Worm (Caenorhabditis elegans) whole organism, L4 larva: ENCODE results near the gene ZC250.4.

Experiments used
- D1046.2 ChIP-seq: fragments of 200-800 bp; sonication (Bioruptor generic); IDR thresholded peaks from 2 replicates; pipeline ENCODE4 v1.3.6; 2022; ENCODE audit warnings: missing genetic modification characterization, missing compliant biosample characterization
- F10B5.3 ChIP-seq: sonication (generic microtip); optimal IDR thresholded peaks from 2 replicates; lab custom pipeline; 2016; ENCODE audit warnings: mild to moderate bottlenecking, missing genetic modification characterization, missing compliant biosample characterization
- F37D6.2 ChIP-seq: sonication (generic microtip); optimal IDR thresholded peaks from 2 replicates; lab custom pipeline; 2016; ENCODE audit warnings: mild to moderate bottlenecking, missing genetic modification characterization, missing compliant biosample characterization
- T26A8.4 ChIP-seq: fragments of 200-800 bp; sonication (Bioruptor generic); IDR thresholded peaks from 2 replicates; pipeline ENCODE4 v1.3.6; 2022; ENCODE audit warnings: missing genetic modification characterization, missing compliant biosample characterization
- Y105C5A.15 ChIP-seq: fragments of 200-800 bp; sonication (Bioruptor generic); IDR thresholded peaks from 2 replicates; pipeline ENCODE4 v1.3.6; 2022; ENCODE audit warnings: missing genetic modification characterization, missing compliant biosample characterization
- aha-1 ChIP-seq: fragments of 150-350 bp; peaks from one replicate; lab custom pipeline; 2014; ENCODE audit warnings: missing biosample characterization, missing genetic modification characterization
- aly-2 ChIP-seq: sonication (generic microtip); optimal IDR thresholded peaks from 2 replicates; lab custom pipeline; 2018; ENCODE audit warnings: missing biosample characterization, missing genetic modification characterization
- arid-1 ChIP-seq: fragments of 200-800 bp; sonication (Bioruptor generic); conservative IDR thresholded peaks from 2 replicates; pipeline ENCODE4 v1.3.6; 2022; ENCODE audit warnings: missing genetic modification reagents, missing genetic modification characterization, missing compliant biosample characterization
- ceh-20 ChIP-seq: fragments of 200-800 bp; sonication (Bioruptor generic); IDR thresholded peaks from 2 replicates; pipeline ENCODE4 v1.3.6; 2022; ENCODE audit warnings: missing genetic modification reagents, missing genetic modification characterization, missing compliant biosample characterization
- ceh-28 ChIP-seq: fragments of 150-350 bp; optimal IDR thresholded peaks from 2 replicates; lab custom pipeline; 2014; ENCODE audit warnings: missing biosample characterization, missing genetic modification reagents, missing genetic modification characterization
- ceh-32 ChIP-seq: sonication (generic microtip); optimal IDR thresholded peaks from 2 replicates; lab custom pipeline; 2016; ENCODE audit warnings: mild to moderate bottlenecking, missing genetic modification characterization, missing compliant biosample characterization; ENCODE audit not compliant: poor library complexity
- ceh-44 ChIP-seq: fragments of 200-800 bp; sonication (Bioruptor generic); IDR thresholded peaks from 2 replicates; pipeline ENCODE4 v1.3.6; 2022; ENCODE audit warnings: missing genetic modification reagents, missing genetic modification characterization, missing compliant biosample characterization
- daf-16 ChIP-seq, 3 experiments: sonication (generic microtip); optimal IDR thresholded peaks; 2 replicates each; lab custom pipeline; 2016 to 2017; ENCODE audit warnings: missing genetic modification characterization in 3 of 3, missing genetic modification reagents in 3 of 3, mild to moderate bottlenecking in 2 of 3, missing compliant biosample characterization in 2 of 3, missing biosample characterization in 1 of 3, moderate library complexity in 1 of 3
- dmd-6 ChIP-seq: fragments of 200-800 bp; sonication (Bioruptor generic); IDR thresholded peaks from 2 replicates; pipeline ENCODE4 v1.3.6; 2022; ENCODE audit warnings: missing genetic modification reagents, missing genetic modification characterization, missing compliant biosample characterization
- dmd-9 ChIP-seq: fragments of 200-800 bp; sonication (Bioruptor generic); IDR thresholded peaks from 2 replicates; pipeline ENCODE4 v1.3.6; 2022; ENCODE audit warnings: missing genetic modification reagents, missing genetic modification characterization, missing compliant biosample characterization
- dpl-1 ChIP-seq: fragments of 150-350 bp; optimal IDR thresholded peaks from 2 replicates; lab custom pipeline; 2014; ENCODE audit warnings: missing biosample characterization, missing genetic modification reagents, missing genetic modification characterization
- duxl-1 ChIP-seq: sonication (generic microtip); optimal IDR thresholded peaks from 2 replicates; lab custom pipeline; 2016; ENCODE audit warnings: mild to moderate bottlenecking, missing genetic modification characterization, moderate library complexity, missing compliant biosample characterization; ENCODE audit not compliant: poor library complexity
- egl-27 ChIP-seq: sonication (generic microtip); optimal IDR thresholded peaks from 3 replicates; lab custom pipeline; 2017; ENCODE audit warnings: missing biosample characterization, missing genetic modification reagents, missing genetic modification characterization
- egl-43 ChIP-seq: fragments of 200-800 bp; sonication (Bioruptor generic); IDR thresholded peaks from 2 replicates; pipeline ENCODE4 v1.3.6; 2022; ENCODE audit warnings: missing genetic modification reagents, missing genetic modification characterization, missing compliant biosample characterization
- fkh-10 ChIP-seq: fragments of 150-350 bp; optimal IDR thresholded peaks from 2 replicates; lab custom pipeline; 2014; ENCODE audit warnings: missing biosample characterization, missing genetic modification reagents, missing genetic modification characterization
- fos-1 ChIP-seq: fragments of 150-350 bp; optimal IDR thresholded peaks from 2 replicates; lab custom pipeline; 2014; ENCODE audit warnings: missing biosample characterization, missing genetic modification characterization
- gei-8 ChIP-seq: fragments of 200-800 bp; sonication (Bioruptor generic); optimal IDR thresholded peaks from 2 replicates; lab custom pipeline; 2018; ENCODE audit warnings: mild to moderate bottlenecking, missing genetic modification characterization, missing compliant biosample characterization
- hlh-30 ChIP-seq: sonication (generic microtip); optimal IDR thresholded peaks from 2 replicates; lab custom pipeline; 2017; ENCODE audit warnings: antibody characterized with exemption, mild to moderate bottlenecking, missing genetic modification characterization, missing compliant biosample characterization; ENCODE audit not compliant: insufficient read depth
- hmg-1.1 ChIP-seq: fragments of 200-800 bp; sonication (Bioruptor generic); IDR thresholded peaks from 2 replicates; pipeline ENCODE4 v1.3.6; 2022; ENCODE audit warnings: missing genetic modification reagents, missing genetic modification characterization, missing compliant biosample characterization
- lim-7 ChIP-seq: fragments of 200-800 bp; sonication (Bioruptor generic); IDR thresholded peaks from 2 replicates; pipeline ENCODE4 v1.3.6; 2022; ENCODE audit warnings: missing genetic modification characterization, missing compliant biosample characterization
- lin-13 ChIP-seq: fragments of 150-350 bp; optimal IDR thresholded peaks from 2 replicates; lab custom pipeline; 2014; ENCODE audit warnings: missing biosample characterization, missing genetic modification reagents, missing genetic modification characterization
- lin-29 ChIP-seq: fragments of 200-800 bp; sonication (Bioruptor generic); IDR thresholded peaks from 2 replicates; pipeline ENCODE4 v1.3.6; 2022; ENCODE audit warnings: missing genetic modification reagents, missing genetic modification characterization, missing compliant biosample characterization
- lin-38 ChIP-seq: fragments of 200-800 bp; sonication (Bioruptor generic); IDR thresholded peaks from 2 replicates; pipeline ENCODE4 v1.3.6; 2022; ENCODE audit warnings: missing genetic modification reagents, missing genetic modification characterization, missing compliant biosample characterization
- lsy-2 ChIP-seq, 2 experiments: fragments of 150-350 bp in 1 of 2; sonication (generic microtip) in 1 of 2; optimal IDR thresholded peaks; 2 replicates each; lab custom pipeline; 2014 to 2017; ENCODE audit warnings: missing biosample characterization in 2 of 2, missing genetic modification characterization in 2 of 2
- madf-9 ChIP-seq: fragments of 200-800 bp; sonication (Bioruptor generic); conservative IDR thresholded peaks from 2 replicates; pipeline ENCODE4 v1.3.6; 2022; ENCODE audit warnings: missing genetic modification reagents, missing genetic modification characterization, missing compliant biosample characterization
- mdl-1 ChIP-seq, 2 experiments: fragments of 150-350 bp in 1 of 2; sonication (generic microtip) in 1 of 2; optimal IDR thresholded peaks; 2 replicates each; lab custom pipeline; 2014 to 2017; ENCODE audit warnings: missing biosample characterization in 2 of 2, missing genetic modification characterization in 2 of 2
- mep-1 ChIP-seq: fragments of 150-350 bp; sonication (generic microtip); optimal IDR thresholded peaks from 3 replicates; lab custom pipeline; 2014; ENCODE audit warnings: missing biosample characterization, missing genetic modification characterization
- mxl-2 ChIP-seq: fragments of 200-800 bp; sonication (Bioruptor generic); conservative IDR thresholded peaks from 2 replicates; pipeline ENCODE4 v1.3.6; 2022; ENCODE audit warnings: missing genetic modification reagents, missing genetic modification characterization, missing compliant biosample characterization
- nhr-11 ChIP-seq: fragments of 150-350 bp; optimal IDR thresholded peaks from 2 replicates; lab custom pipeline; 2014; ENCODE audit warnings: missing biosample characterization, missing genetic modification characterization
- nhr-42 ChIP-seq: fragments of 200-800 bp; sonication (Bioruptor generic); IDR thresholded peaks from 2 replicates; pipeline ENCODE4 v1.3.6; 2022; ENCODE audit warnings: missing genetic modification characterization, missing compliant biosample characterization
- pha-4 ChIP-seq, 2 experiments: fragments of 150-350 bp in 1 of 2; fragments of 200-800 bp in 1 of 2; sonication (Bioruptor generic) in 1 of 2; IDR thresholded peaks in 1 of 2; optimal IDR thresholded peaks in 1 of 2; 2 replicates each; pipeline versions ENCODE4 v1.3.6 to Lab custom; 2014 to 2022; ENCODE audit warnings: missing genetic modification characterization in 2 of 2, missing genetic modification reagents in 2 of 2, missing biosample characterization in 1 of 2, missing compliant biosample characterization in 1 of 2
- saeg-2 ChIP-seq: fragments of 200-800 bp; sonication (Bioruptor generic); IDR thresholded peaks from 2 replicates; pipeline ENCODE4 v1.3.6; 2022; ENCODE audit warnings: missing genetic modification reagents, missing genetic modification characterization, missing compliant biosample characterization
- sdz-12 ChIP-seq: fragments of 200-800 bp; sonication (Bioruptor generic); optimal IDR thresholded peaks from 2 replicates; lab custom pipeline; 2018; ENCODE audit warnings: mild to moderate bottlenecking, missing genetic modification characterization, missing compliant biosample characterization
- spr-3 ChIP-seq: fragments of 200-800 bp; sonication (Bioruptor generic); optimal IDR thresholded peaks from 2 replicates; lab custom pipeline; 2018; ENCODE audit warnings: mild to moderate bottlenecking, missing genetic modification characterization, missing compliant biosample characterization
- tag-97 ChIP-seq: fragments of 200-800 bp; sonication (Bioruptor generic); IDR thresholded peaks from 2 replicates; pipeline ENCODE4 v1.3.6; 2022; ENCODE audit warnings: missing genetic modification characterization, missing compliant biosample characterization
- unc-39 ChIP-seq: sonication (generic microtip); optimal IDR thresholded peaks from 2 replicates; lab custom pipeline; 2017; ENCODE audit warnings: missing biosample characterization, missing genetic modification characterization
- vab-7 ChIP-seq: fragments of 200-800 bp; sonication (Bioruptor generic); IDR thresholded peaks from 2 replicates; pipeline ENCODE4 v1.3.6; 2022; ENCODE audit warnings: missing genetic modification reagents, missing genetic modification characterization, missing compliant biosample characterization
- zfp-2 ChIP-seq: sonication (generic microtip); optimal IDR thresholded peaks from 2 replicates; lab custom pipeline; 2016; ENCODE audit warnings: mild to moderate bottlenecking, missing genetic modification characterization, missing compliant biosample characterization
- ztf-7 ChIP-seq: fragments of 150-350 bp; optimal IDR thresholded peaks from 2 replicates; lab custom pipeline; 2014; ENCODE audit warnings: missing biosample characterization, missing genetic modification characterization

The ZC250.4 gene

ce11 chrV:5798132-5798531 lies 14.8 kb downstream of the ZC250.4 start, which contains the start of gene nstp-3:
Gene nstp-3, minus strand, starts transcription at chrV:5798232.
- TF ChIP-seq aha-1 (tag; lab: Kevin White, UChicago) (peak; percentile 52), spr-3 (GFP tag; lab: Kevin White, UChicago) (no peak)

ce11 chrV:5792031-5792430 lies 20.9 kb downstream of the ZC250.4 start, which contains the start of gene ZC250.2:
Gene ZC250.2, plus strand, starts transcription at chrV:5792331.
- no peak for TF ChIP-seq lin-13
- TF ChIP-seq zfp-2: no peak
- TF ChIP-seq gei-8: no peak
- no peak for TF ChIP-seq F10B5.3 (tag; lab: Kevin White, UChicago)
- no peak for TF ChIP-seq mep-1
- TF ChIP-seq egl-43 (GFP tag; lab: Robert Waterston, UW): no peak
- no peak for TF ChIP-seq unc-39 (tag; lab: Kevin White, UChicago)
- no peak for TF ChIP-seq nhr-11 (tag; lab: Kevin White, UChicago)
- no peak for TF ChIP-seq lsy-2 (tag; optimal IDR thresholded peaks at IDR 0.05; lab: Kevin White, UChicago)
- no peak for TF ChIP-seq D1046.2 (GFP tag; lab: Robert Waterston, UW)
- no peak for TF ChIP-seq Y105C5A.15
- no peak for TF ChIP-seq ztf-7 (tag; lab: Kevin White, UChicago)
- TF ChIP-seq hlh-30 (tag; lab: Kevin White, UChicago): no peak
- no peak for TF ChIP-seq F37D6.2
- no peak for TF ChIP-seq tag-97
- TF ChIP-seq T26A8.4 (GFP tag; lab: Robert Waterston, UW): no peak
- no peak for TF ChIP-seq lim-7 (GFP tag; lab: Robert Waterston, UW)
- TF ChIP-seq, all 104 proteins: peak for 0

DNA sequence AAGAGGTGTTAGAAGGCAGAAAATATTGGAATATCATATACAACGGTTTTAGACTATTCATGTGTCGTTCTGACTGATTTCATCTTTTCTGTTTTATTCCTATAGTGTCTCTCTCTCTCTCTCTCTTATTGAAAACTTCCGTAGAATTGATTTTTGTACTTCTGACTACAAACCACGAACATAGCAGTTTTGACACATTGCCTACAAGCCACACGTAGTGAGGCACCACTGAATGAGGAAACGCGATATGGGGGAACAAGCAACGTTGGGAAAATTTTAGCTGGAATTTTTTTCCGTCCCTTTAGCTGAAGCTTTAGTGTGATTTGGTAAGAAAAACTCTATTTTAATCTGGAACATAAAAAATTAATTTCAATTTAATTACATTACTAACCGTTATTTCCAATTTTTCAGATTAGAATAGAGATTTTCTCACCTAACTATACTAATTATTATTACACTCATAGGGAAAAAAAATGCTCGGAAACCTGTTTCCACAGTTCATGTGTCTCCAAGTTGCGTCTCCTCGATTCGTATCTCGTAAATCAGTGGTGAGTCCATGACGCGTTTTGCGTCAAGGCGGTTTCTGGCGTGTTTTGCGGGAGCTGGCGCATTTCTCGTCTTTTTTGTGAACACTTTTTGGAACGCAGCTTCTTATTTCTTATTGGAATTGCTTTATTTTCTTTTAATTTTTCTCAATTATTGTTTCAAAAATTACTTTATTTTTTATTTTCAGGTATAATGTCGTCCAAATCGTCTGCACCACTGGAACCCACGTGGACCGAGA lies 22.2 kb downstream of the ZC250.4 start, which contains the start of the genes nhr-142 and F44E7.9:
TSS of gene nhr-142 (minus strand) at position 57 of the 784 bp plus-strand sequence.
TSS of gene F44E7.9 (plus strand) at position 734 of the 784 bp plus-strand sequence.
- TF ChIP-seq F37D6.2: peak; percentile 61
- TF ChIP-seq ceh-20 (GFP tag; lab: Robert Waterston, UW): peak; percentile 78
- TF ChIP-seq aly-2 (tag; lab: Kevin White, UChicago): no peak
- TF ChIP-seq mdl-1 (tag; optimal IDR thresholded peaks at IDR 0.05; lab: Kevin White, UChicago): peak in 1 of 2 experiments; percentile 32
- peak; percentile 4 for TF ChIP-seq fkh-10
- TF ChIP-seq dmd-9 (GFP tag; lab: Robert Waterston, UW): peak; percentile 70; the same call in 1 of the 2 replicates
- no peak for TF ChIP-seq ceh-28 (tag; lab: Kevin White, UChicago)
- TF ChIP-seq saeg-2: 0 out of 2 replicates have a peak, but pooled peaks have one; percentile 36
- no peak for TF ChIP-seq Y105C5A.15
- TF ChIP-seq lin-29 (GFP tag; lab: Robert Waterston, UW): 0 out of 2 replicates have a peak, but pooled peaks have one; percentile 52
- peak; percentile 82 for TF ChIP-seq hmg-1.1
- 0 out of 2 replicates have a peak, but pooled peaks have one; percentile 31 for TF ChIP-seq mxl-2 (GFP tag; lab: Robert Waterston, UW)
- TF ChIP-seq dmd-6 (GFP tag; lab: Robert Waterston, UW): peak; percentile 77
- TF ChIP-seq daf-16 (GFP tag; optimal IDR thresholded peaks at IDR 0.05; lab: Kevin White, UChicago): no peak
- TF ChIP-seq daf-16 (tag; optimal IDR thresholded peaks at IDR 0.05; lab: Kevin White, UChicago): peak; percentile 49
- TF ChIP-seq ceh-44 (GFP tag; lab: Robert Waterston, UW): peak; percentile 48; the same call in 1 of the 2 replicates
- TF ChIP-seq gei-8: no peak
- no peak for TF ChIP-seq sdz-12 (GFP tag; lab: Kevin White, UChicago)
- peak; percentile 70 for TF ChIP-seq spr-3 (GFP tag; lab: Kevin White, UChicago)
- TF ChIP-seq ztf-7 (tag; lab: Kevin White, UChicago): peak; percentile 80
- TF ChIP-seq madf-9: peak; percentile 66
- TF ChIP-seq vab-7 (GFP tag; lab: Robert Waterston, UW): peak; percentile 44; the same call in 1 of the 2 replicates
- no peak for TF ChIP-seq egl-27 (tag; lab: Kevin White, UChicago)
- TF ChIP-seq dpl-1 (GFP tag; lab: Kevin White, UChicago): peak; percentile 83
- peak; percentile 87 for TF ChIP-seq lin-38 (GFP tag; lab: Robert Waterston, UW)
- TF ChIP-seq ceh-32 (tag; lab: Kevin White, UChicago): no peak
- TF ChIP-seq arid-1 (GFP tag; lab: Robert Waterston, UW): peak; percentile 76
- TF ChIP-seq nhr-42 (GFP tag; lab: Robert Waterston, UW): peak; percentile 34; the same call in 1 of the 2 replicates
- TF ChIP-seq T26A8.4 (GFP tag; lab: Robert Waterston, UW): peak; percentile 84
- peak; percentile 37 for TF ChIP-seq duxl-1 (tag; lab: Kevin White, UChicago)
- peak; percentile 71 for TF ChIP-seq pha-4 (GFP tag; IDR thresholded peaks at IDR 0.05; lab: Robert Waterston, UW)
- TF ChIP-seq pha-4 (tag; optimal IDR thresholded peaks at IDR 0.05; lab: Kevin White, UChicago): no peak
- no peak for TF ChIP-seq fos-1 (tag; lab: Kevin White, UChicago)
